Worm (Caenorhabditis elegans) whole organism, early embryonic: ENCODE measurements around the gene fbxa-4.

ENCODE experiments used
- B0310.2 ChIP-seq: sonication (generic microtip); optimal IDR thresholded peaks from 2 replicates; lab custom pipeline; 2016; ENCODE audit warnings: mild to moderate bottlenecking, missing genetic modification characterization, missing compliant biosample characterization
- F13C5.2 ChIP-seq: sonication (generic microtip); optimal IDR thresholded peaks from 2 replicates; lab custom pipeline; 2017; ENCODE audit warnings: mild to moderate bottlenecking, missing genetic modification characterization, inconsistent platforms, missing compliant biosample characterization
- ama-1 ChIP-seq: fragments of 150-350 bp; optimal IDR thresholded peaks from 2 replicates; lab custom pipeline; 2014
- ets-7 ChIP-seq: sonication (generic microtip); optimal IDR thresholded peaks from 2 replicates; lab custom pipeline; 2016; ENCODE audit warnings: missing genotype, missing genetic modification characterization, missing compliant biosample characterization
- flt-1 ChIP-seq: fragments of 200-800 bp; sonication (Bioruptor generic); IDR thresholded peaks from 2 replicates; pipeline ENCODE4 v1.3.6; 2022; ENCODE audit warnings: missing genetic modification characterization, missing compliant biosample characterization
- hmbx-1 ChIP-seq: sonication (generic microtip); optimal IDR thresholded peaks from 2 replicates; lab custom pipeline; 2016; ENCODE audit warnings: mild to moderate bottlenecking, missing genetic modification characterization, missing compliant biosample characterization
- sea-1 ChIP-seq: fragments of 200-800 bp; sonication (Bioruptor generic); conservative IDR thresholded peaks from 2 replicates; pipeline ENCODE4 v1.3.6; 2022; ENCODE audit warnings: missing genetic modification characterization, missing compliant biosample characterization
- tbx-11 ChIP-seq: fragments of 200-800 bp; sonication (Bioruptor generic); IDR thresholded peaks from 2 replicates; pipeline ENCODE4 v1.3.6; 2022; ENCODE audit warnings: missing genetic modification characterization, missing compliant biosample characterization
- tra-4 ChIP-seq: sonication (generic microtip); optimal IDR thresholded peaks from 2 replicates; lab custom pipeline; 2017; ENCODE audit warnings: missing genetic modification characterization, missing compliant biosample characterization

DNA sequence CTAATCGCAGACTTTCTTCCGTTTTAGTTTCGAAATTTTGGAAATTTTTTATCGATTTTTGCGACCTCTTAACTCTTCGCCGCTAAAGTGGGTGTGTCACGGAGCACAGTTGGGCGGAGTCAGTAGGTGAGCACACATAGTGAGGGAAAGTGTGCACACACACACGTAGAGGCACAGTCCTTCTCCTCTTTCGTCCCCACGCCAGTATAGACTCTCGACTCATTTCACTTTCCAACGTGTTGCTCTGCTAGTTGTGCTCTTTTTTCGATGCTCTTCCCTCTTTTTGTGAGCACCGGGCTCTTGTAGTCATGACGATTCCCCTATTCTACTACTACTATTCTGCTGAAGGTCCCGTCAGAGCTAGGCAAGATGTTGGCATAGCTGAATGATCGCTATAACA, 37.2 kb upstream of the fbxa-4 start:
- TF ChIP-seq ama-1 (lab: Kevin White, UChicago) (peak; percentile 75), tra-4 (no peak), B0310.2 (no peak), ets-7 (tag; lab: Kevin White, UChicago) (no peak), hmbx-1 (tag; lab: Kevin White, UChicago) (no peak), sea-1 (GFP tag; lab: Robert Waterston, UW) (no peak), flt-1 (no peak), tbx-11 (no peak), F13C5.2 (tag; lab: Kevin White, UChicago) (no peak)
